Worm (Caenorhabditis elegans): ENCODE data around the gene R08C7.11.

- TF ChIP-seq F13H6.1 (tag; optimal IDR thresholded peaks at IDR 0.05) (no peak), pha-2 (tag; optimal IDR thresholded peaks at IDR 0.05) (no peak), elt-4 (tag; optimal IDR thresholded peaks at IDR 0.05) (no peak), unc-3 (GFP tag; conservative IDR thresholded peaks at IDR 0.05) (no peak), unc-3 (tag; optimal IDR thresholded peaks at IDR 0.05) (no peak), pha-4 (tag; optimal IDR thresholded peaks at IDR 0.05) (no peak), unc-86 (tag; optimal IDR thresholded peaks at IDR 0.05) (no peak), ama-1 (optimal IDR thresholded peaks at IDR 0.05) (no peak), odd-2 (tag; optimal IDR thresholded peaks at IDR 0.05) (no peak), nfya-1 (tag; optimal IDR thresholded peaks at IDR 0.05) (no peak), nhr-11 (tag; optimal IDR thresholded peaks at IDR 0.05) (no peak), pqm-1 (tag; optimal IDR thresholded peaks at IDR 0.05) (no peak), pat-9 (tag; optimal IDR thresholded peaks at IDR 0.05) (no peak), C38D4.7 (GFP tag; optimal IDR thresholded peaks at IDR 0.05) (no peak)
Measured at ce11 chrIV:4459342-4459741, 4.6 kb upstream of the R08C7.11 start.

All from whole organism, late embryonic.